Worm (Caenorhabditis elegans) whole organism, L2 larva: ENCODE data around the gene fkh-7.

Experiments
- blmp-1 ChIP-seq: sonication (generic microtip); optimal IDR thresholded peaks from 2 replicates; lab custom pipeline; 2017; ENCODE audit warnings: missing genetic modification characterization, mild to moderate bottlenecking, missing compliant biosample characterization, antibody characterized with exemption, moderate library complexity; ENCODE audit not compliant: insufficient read depth
- dmd-4 ChIP-seq: sonication (generic microtip); optimal IDR thresholded peaks from 2 replicates; lab custom pipeline; 2017; ENCODE audit warnings: missing biosample characterization, missing genetic modification characterization
- egl-27 ChIP-seq: sonication (generic microtip); optimal IDR thresholded peaks from 3 replicates; lab custom pipeline; 2017; ENCODE audit warnings: missing biosample characterization, missing genetic modification reagents, missing genetic modification characterization
- elt-1 ChIP-seq: fragments of 150-350 bp; optimal IDR thresholded peaks from 2 replicates; lab custom pipeline; 2014; ENCODE audit warnings: missing biosample characterization, missing genetic modification characterization
- unc-55 ChIP-seq: fragments of 150-350 bp; sonication (generic microtip); optimal IDR thresholded peaks from 3 replicates; lab custom pipeline; 2014; ENCODE audit warnings: missing biosample characterization, missing genetic modification reagents, missing genetic modification characterization

ce11 chrIV:5631628-5632027 is 47.1 kb downstream of the fkh-7 start, which contains the start of gene ttbk-8.2:
- TF ChIP-seq elt-1 (tag; lab: Kevin White, UChicago) (no peak), egl-27 (tag; lab: Kevin White, UChicago) (no peak), blmp-1 (tag; lab: Kevin White, UChicago) (no peak), unc-55 (GFP tag; lab: Kevin White, UChicago) (no peak), dmd-4 (no peak)
